Fruit fly (Drosophila melanogaster): ENCODE data around the gene Nmdmc.
A peak's percentile ranks its signal among the peaks of the same experiment; 100 is the strongest.

The Nmdmc gene

dm6 chr3R:8992928-8993579 lies 57.3 kb downstream of the Nmdmc start, which contains the start of gene CG11975 (continued):
- TF ChIP-seq ab (GFP tag; optimal IDR thresholded peaks at IDR 0.05): no peak
- TF ChIP-seq CrebB (tag; optimal IDR thresholded peaks at IDR 0.05): no peak
- peak; percentile 62 for TF ChIP-seq stwl (tag; optimal IDR thresholded peaks at IDR 0.05)
- TF ChIP-seq ewg (GFP tag; optimal IDR thresholded peaks at IDR 0.05): peak; percentile 50
- peak; percentile 77 for TF ChIP-seq unc-4 (GFP tag; IDR thresholded peaks at IDR 0.05; ENCODE audit: partially characterized antibody)
- no peak; the same call in 1 of the 2 replicates for TF ChIP-seq CG10366 (GFP tag; IDR thresholded peaks at IDR 0.05)
- peak; percentile 31 for TF ChIP-seq p53 (GFP tag; optimal IDR thresholded peaks at IDR 0.05)
- TF ChIP-seq CG4360 (GFP tag; IDR thresholded peaks at IDR 0.05): no peak
- TF ChIP-seq emc (GFP tag; optimal IDR thresholded peaks at IDR 0.05): peak; percentile 36
- no peak for TF ChIP-seq CG3838 (GFP tag; optimal IDR thresholded peaks at IDR 0.05)
- peak; percentile 64 for TF ChIP-seq CG3995 (GFP tag; optimal IDR thresholded peaks at IDR 0.05)
- TF ChIP-seq seq (GFP tag; IDR thresholded peaks at IDR 0.05): no peak
- TF ChIP-seq Sry-β (GFP tag; optimal IDR thresholded peaks at IDR 0.05): peak; percentile 98
- TF ChIP-seq mam (GFP tag; optimal IDR thresholded peaks at IDR 0.05): peak; percentile 90
- peak; percentile 68 for TF ChIP-seq HLH4C (GFP tag; IDR thresholded peaks at IDR 0.05; ENCODE audit: partially characterized antibody)
- TF ChIP-seq CG4820 (GFP tag; optimal IDR thresholded peaks at IDR 0.05): peak; percentile 70
- TF ChIP-seq Drgx (GFP tag; IDR thresholded peaks at IDR 0.05): no peak; the same call in 1 of the 2 replicates
- no peak for TF ChIP-seq grn (GFP tag; optimal IDR thresholded peaks at IDR 0.05)
- peak; percentile 69 for TF ChIP-seq Mes4 (GFP tag; optimal IDR thresholded peaks at IDR 0.05)
- TF ChIP-seq wek (GFP tag; optimal IDR thresholded peaks at IDR 0.05): no peak
- TF ChIP-seq dan (GFP tag; IDR thresholded peaks at IDR 0.05): no peak
- no peak for TF ChIP-seq kah (GFP tag; optimal IDR thresholded peaks at IDR 0.05)
- peak; percentile 44; the same call in 1 of the 2 replicates for TF ChIP-seq CG4404 (GFP tag; IDR thresholded peaks at IDR 0.05)
- peak; percentile 51 for TF ChIP-seq CG1529 (GFP tag; optimal IDR thresholded peaks at IDR 0.05)
- peak; percentile 28; the same call in 1 of the 2 replicates for TF ChIP-seq Rx (GFP tag; IDR thresholded peaks at IDR 0.05)
- TF ChIP-seq bowl (GFP tag; IDR thresholded peaks at IDR 0.05): no peak
- peak; percentile 6 for TF ChIP-seq CG14965 (GFP tag; optimal IDR thresholded peaks at IDR 0.05; ENCODE audit: borderline replicate concordance)
- TF ChIP-seq Dp (GFP tag; optimal IDR thresholded peaks at IDR 0.05): peak; percentile 3
- peak; percentile 73 for TF ChIP-seq Hr3 (GFP tag; optimal IDR thresholded peaks at IDR 0.05)
- no peak for TF ChIP-seq Oaz (GFP tag; IDR thresholded peaks at IDR 0.05)
- peak in 1 of 2 experiments; percentile 51 for TF ChIP-seq tll (GFP tag; optimal IDR thresholded peaks at IDR 0.05)
- TF ChIP-seq lbe (GFP tag; optimal IDR thresholded peaks at IDR 0.05): peak; percentile 70
- peak; percentile 57 for TF ChIP-seq Dek (tag; optimal IDR thresholded peaks at IDR 0.05)
- no peak for TF ChIP-seq Vsx1 (GFP tag; optimal IDR thresholded peaks at IDR 0.05)
- peak; percentile 75 for TF ChIP-seq CG9876 (GFP tag; optimal IDR thresholded peaks at IDR 0.05)
- TF ChIP-seq CG14860 (GFP tag; IDR thresholded peaks at IDR 0.05; ENCODE audit: partially characterized antibody): peak; percentile 43; the same call in 1 of the 3 replicates
- TF ChIP-seq cwo (GFP tag; optimal IDR thresholded peaks at IDR 0.05): peak; percentile 60
- TF ChIP-seq CG8944 (GFP tag; optimal IDR thresholded peaks at IDR 0.05): peak; percentile 84
- peak; percentile 37 for TF ChIP-seq schlank (tag; optimal IDR thresholded peaks at IDR 0.05)
- TF ChIP-seq CG7786 (GFP tag; optimal IDR thresholded peaks at IDR 0.05): peak; percentile 90
- peak; percentile 40; the same call in 1 of the 3 replicates for TF ChIP-seq Optix (GFP tag; IDR thresholded peaks at IDR 0.05)
- TF ChIP-seq fd3F (GFP tag; optimal IDR thresholded peaks at IDR 0.05): peak; percentile 28
- no peak for TF ChIP-seq CG13894 (tag; optimal IDR thresholded peaks at IDR 0.05)
- TF ChIP-seq CG10274 (GFP tag; optimal IDR thresholded peaks at IDR 0.05): no peak
- TF ChIP-seq NK7.1 (GFP tag; optimal IDR thresholded peaks at IDR 0.05): peak; percentile 64
- peak; percentile 60 for TF ChIP-seq CG9727 (GFP tag; optimal IDR thresholded peaks at IDR 0.05)
- peak; percentile 47 for TF ChIP-seq CG10209 (GFP tag; optimal IDR thresholded peaks at IDR 0.05)
- TF ChIP-seq CG2120 (GFP tag; optimal IDR thresholded peaks at IDR 0.05): peak; percentile 92
- 0 out of 3 replicates have a peak, but pooled peaks have one; percentile 11 for TF ChIP-seq hb (GFP tag; IDR thresholded peaks at IDR 0.05; ENCODE audit: partially characterized antibody)

Measured in whole organism, embryonic.